Worm (Caenorhabditis elegans) whole organism, midembryonic: ENCODE data around the gene F40G9.6.

Experiments used
- T22C8.4 ChIP-seq: fragments of 200-800 bp; sonication (Bioruptor generic); IDR thresholded peaks from 2 replicates; pipeline ENCODE4 v1.3.6; 2022; ENCODE audit warnings: missing genetic modification characterization, missing compliant biosample characterization
- cog-1 ChIP-seq: sonication (generic microtip); optimal IDR thresholded peaks from 2 replicates; lab custom pipeline; 2016; ENCODE audit warnings: missing genetic modification characterization, missing compliant biosample characterization
- flt-1 ChIP-seq: fragments of 200-800 bp; sonication (Bioruptor generic); IDR thresholded peaks from 2 replicates; pipeline ENCODE4 v1.3.6; 2022; ENCODE audit warnings: missing genetic modification characterization, missing compliant biosample characterization
- klf-2 ChIP-seq: fragments of 200-800 bp; sonication (Bioruptor generic); conservative IDR thresholded peaks from 2 replicates; pipeline ENCODE4 v1.3.6; 2022; ENCODE audit warnings: missing genetic modification reagents, missing genetic modification characterization, missing compliant biosample characterization
- med-1 ChIP-seq: sonication (generic microtip); optimal IDR thresholded peaks from 2 replicates; lab custom pipeline; 2017; ENCODE audit warnings: missing genetic modification characterization, mild to moderate bottlenecking, missing compliant biosample characterization, antibody characterized with exemption, missing genetic modification reagents; ENCODE audit not compliant: insufficient read depth
- ref-1 ChIP-seq: fragments of 200-800 bp; sonication (Bioruptor generic); conservative IDR thresholded peaks from 2 replicates; pipeline ENCODE4 v1.3.6; 2022; ENCODE audit warnings: missing genetic modification reagents, missing genetic modification characterization, missing compliant biosample characterization
- tab-1 ChIP-seq: fragments of 200-800 bp; sonication (Bioruptor generic); IDR thresholded peaks from 2 replicates; pipeline ENCODE4 v1.3.6; 2022; ENCODE audit warnings: missing genetic modification characterization, missing compliant biosample characterization
- ztf-29 ChIP-seq: fragments of 200-800 bp; sonication (Bioruptor generic); IDR thresholded peaks from 2 replicates; pipeline ENCODE4 v1.3.6; 2022; ENCODE audit warnings: missing genetic modification reagents, missing genetic modification characterization, missing compliant biosample characterization

DNA sequence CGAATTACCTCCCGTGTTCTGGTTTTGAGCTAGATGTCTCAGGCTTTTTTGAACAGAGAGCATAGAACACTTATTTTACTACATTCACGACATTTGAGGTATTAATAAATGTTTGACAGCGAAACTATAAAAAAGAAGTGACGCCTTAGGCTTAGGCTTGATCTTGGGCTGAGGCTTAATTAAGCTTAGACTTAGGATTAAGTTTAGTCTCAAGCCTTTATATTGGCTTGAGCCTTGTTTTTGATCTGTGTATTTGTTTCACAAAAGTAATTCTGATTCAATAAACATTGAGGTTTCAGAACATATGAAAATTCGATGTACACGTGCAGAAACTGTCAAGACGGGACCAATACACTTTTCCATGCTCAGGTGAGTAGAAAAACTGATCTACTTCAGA, 30.4 kb downstream of the F40G9.6 start, which contains the start of gene klp-20:
- TF ChIP-seq ztf-29 (GFP tag; lab: Robert Waterston, UW) (no peak), cog-1 (tag; lab: Kevin White, UChicago) (no peak), tab-1 (GFP tag; lab: Robert Waterston, UW) (no peak), flt-1 (GFP tag; lab: Robert Waterston, UW) (no peak), klf-2 (GFP tag; lab: Robert Waterston, UW) (no peak), med-1 (GFP tag; lab: Kevin White, UChicago) (no peak), ref-1 (GFP tag; lab: Robert Waterston, UW) (no peak), T22C8.4 (GFP tag; lab: Robert Waterston, UW) (no peak)
